Fruit fly (Drosophila melanogaster) whole organism: ENCODE results near the gene CG43082.

ENCODE experiments used
- CG8478 ChIP-seq: fragments of >200 bp; optimal IDR thresholded peaks from 2 replicates; lab custom pipeline; 2018; ENCODE audit warnings: inconsistent platforms
- Dll ChIP-seq: fragments of >200 bp; optimal IDR thresholded peaks from 2 replicates; lab custom pipeline; 2017
- usp ChIP-seq: fragments of >200 bp; optimal IDR thresholded peaks from 2 replicates; lab custom pipeline; 2017; ENCODE audit warnings: missing biosample characterization, missing genetic modification characterization, mixed read lengths

- TF ChIP-seq usp (GFP tag; lab: Kevin White, UChicago) = no peak
- TF ChIP-seq Dll (lab: Kevin White, UChicago) = no peak
- no peak for TF ChIP-seq CG8478 (lab: Kevin White, UChicago)
These were observed 31.3 kb downstream of the CG43082 start for dm6 chr3L:15692794-15693532.
